Worm (Caenorhabditis elegans): ENCODE data around the gene R13H4.2.

DNA sequence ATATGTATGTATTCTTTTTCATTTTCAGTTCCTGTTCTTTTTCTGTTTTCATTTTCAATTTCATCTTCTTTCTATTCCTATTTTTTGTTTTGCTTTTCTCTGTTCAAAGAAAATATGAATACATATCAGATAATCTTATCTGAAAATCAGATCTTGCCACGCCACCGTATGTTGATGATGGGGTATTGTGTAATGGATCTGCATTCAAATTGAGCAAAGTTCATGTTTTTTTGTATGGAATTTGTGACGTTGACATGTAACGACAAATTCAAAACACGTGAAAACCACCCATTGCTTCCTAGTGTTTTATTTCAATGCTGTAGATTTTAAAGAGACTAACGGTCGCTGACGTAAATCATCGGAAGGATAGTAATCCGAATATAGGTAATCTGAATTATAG is 22.1 kb downstream of the R13H4.2 start:
- no peak for TF ChIP-seq ztf-23 (GFP tag; IDR thresholded peaks at IDR 0.05)
- TF ChIP-seq ref-1 (GFP tag; conservative IDR thresholded peaks at IDR 0.05): no peak
- TF ChIP-seq T22C8.4 (GFP tag; IDR thresholded peaks at IDR 0.05): no peak
- no peak for TF ChIP-seq med-1 (GFP tag; optimal IDR thresholded peaks at IDR 0.05; ENCODE audit: insufficient read depth)
- no peak for TF ChIP-seq flt-1 (GFP tag; IDR thresholded peaks at IDR 0.05)
